Worm (Caenorhabditis elegans) whole organism, young adult: ENCODE data around the gene C14C10.2.
A peak's percentile ranks its signal among the peaks of the same experiment; 100 is the strongest.

Source experiments
- B0019.2 ChIP-seq: fragments of 200-800 bp; sonication (Bioruptor generic); conservative IDR thresholded peaks from 2 replicates; pipeline ENCODE4 v1.3.6; 2022; ENCODE audit warnings: missing genetic modification reagents, missing genetic modification characterization, missing compliant biosample characterization
- F37B4.10 ChIP-seq: fragments of 200-800 bp; sonication (Bioruptor generic); IDR thresholded peaks from 2 replicates; pipeline ENCODE4 v1.3.6; 2022; ENCODE audit warnings: missing genetic modification characterization, missing compliant biosample characterization
- F55B11.4 ChIP-seq: sonication (generic microtip); optimal IDR thresholded peaks from 2 replicates; lab custom pipeline; 2016; ENCODE audit warnings: missing compliant biosample characterization, missing genetic modification characterization, borderline replicate concordance; ENCODE audit not compliant: insufficient read depth
- T26A5.8 ChIP-seq: sonication (generic microtip); optimal IDR thresholded peaks from 2 replicates; lab custom pipeline; 2016; ENCODE audit warnings: missing genetic modification characterization, missing compliant biosample characterization
- Y53F4B.3 ChIP-seq: fragments of 200-800 bp; sonication (Bioruptor generic); IDR thresholded peaks from 2 replicates; pipeline ENCODE4 v1.3.6; 2022; ENCODE audit warnings: missing genetic modification reagents, missing genetic modification characterization, missing compliant biosample characterization
- Y56A3A.18 ChIP-seq: fragments of 200-800 bp; sonication (Bioruptor generic); IDR thresholded peaks from 2 replicates; pipeline ENCODE4 v1.3.6; 2022; ENCODE audit warnings: missing genetic modification reagents, missing genetic modification characterization, missing compliant biosample characterization
- atf-7 ChIP-seq: sonication (generic microtip); optimal IDR thresholded peaks from 2 replicates; lab custom pipeline; 2017; ENCODE audit warnings: mild to moderate bottlenecking, missing genetic modification characterization, missing compliant biosample characterization
- ceh-27 ChIP-seq: fragments of 200-800 bp; sonication (Bioruptor generic); optimal IDR thresholded peaks from 2 replicates; lab custom pipeline; 2018; ENCODE audit warnings: mild to moderate bottlenecking, missing genetic modification characterization, moderate library complexity, missing compliant biosample characterization
- efl-1 ChIP-seq: fragments of 150-350 bp; optimal IDR thresholded peaks from 2 replicates; lab custom pipeline; 2014; ENCODE audit warnings: missing biosample characterization, missing genetic modification reagents, missing genetic modification characterization
- egrh-3 ChIP-seq: fragments of 200-800 bp; sonication (Bioruptor generic); IDR thresholded peaks from 2 replicates; pipeline ENCODE4 v1.3.6; 2022; ENCODE audit warnings: missing genetic modification reagents, missing genetic modification characterization, missing compliant biosample characterization
- ekl-4 ChIP-seq: fragments of 200-800 bp; sonication (Bioruptor generic); IDR thresholded peaks from 2 replicates; pipeline ENCODE4 v1.3.6; 2022; ENCODE audit warnings: missing genetic modification reagents, missing genetic modification characterization, missing compliant biosample characterization
- fkh-3 ChIP-seq: sonication (generic microtip); optimal IDR thresholded peaks from 2 replicates; lab custom pipeline; 2016; ENCODE audit warnings: mild to moderate bottlenecking, missing genetic modification characterization, missing compliant biosample characterization
- hrde-1 ChIP-seq: sonication (generic microtip); optimal IDR thresholded peaks from 2 replicates; lab custom pipeline; 2016; ENCODE audit warnings: missing genetic modification characterization, mild to moderate bottlenecking, missing compliant biosample characterization, moderate library complexity, missing genotype, missing genetic modification reagents, borderline replicate concordance
- lag-1 ChIP-seq: fragments of 200-800 bp; sonication (Bioruptor generic); IDR thresholded peaks from 2 replicates; pipeline ENCODE4 v1.3.6; 2022; ENCODE audit warnings: missing genetic modification reagents, missing genetic modification characterization, missing compliant biosample characterization
- lin-40 ChIP-seq: sonication (generic microtip); optimal IDR thresholded peaks from 2 replicates; lab custom pipeline; 2016; ENCODE audit warnings: missing genetic modification characterization, mild to moderate bottlenecking, missing compliant biosample characterization, missing genotype, missing genetic modification reagents
- madf-10 ChIP-seq: sonication (generic microtip); optimal IDR thresholded peaks from 2 replicates; lab custom pipeline; 2016; ENCODE audit warnings: mild to moderate bottlenecking, missing genetic modification characterization, missing compliant biosample characterization
- mel-28 ChIP-seq: sonication (generic microtip); optimal IDR thresholded peaks from 2 replicates; lab custom pipeline; 2016; ENCODE audit warnings: borderline replicate concordance, mild to moderate bottlenecking, missing genetic modification characterization, missing compliant biosample characterization
- nhr-179 ChIP-seq: sonication (generic microtip); optimal IDR thresholded peaks from 2 replicates; lab custom pipeline; 2016; ENCODE audit warnings: mild to moderate bottlenecking, missing genetic modification characterization, missing compliant biosample characterization
- pbrm-1 ChIP-seq: fragments of 200-800 bp; sonication (Bioruptor generic); IDR thresholded peaks from 2 replicates; pipeline ENCODE4 v1.3.6; 2022; ENCODE audit warnings: missing genetic modification reagents, missing genetic modification characterization, missing compliant biosample characterization
- rpc-1 ChIP-seq, 2 experiments: fragments of 150-350 bp in 1 of 2; sonication (generic microtip) in 1 of 2; optimal IDR thresholded peaks; 2 replicates each; lab custom pipeline; 2014 to 2018; ENCODE audit warnings: missing biosample characterization in 1 of 2, missing genetic modification characterization in 1 of 2, missing genetic modification reagents in 1 of 2, missing genotype in 1 of 2
- sea-2 ChIP-seq: fragments of 200-800 bp; sonication (Bioruptor generic); IDR thresholded peaks from 2 replicates; pipeline ENCODE4 v1.3.6; 2022; ENCODE audit warnings: missing genetic modification characterization, missing compliant biosample characterization
- snpc-1.3 ChIP-seq: sonication (generic microtip); optimal IDR thresholded peaks from 2 replicates; lab custom pipeline; 2017; ENCODE audit warnings: missing genetic modification characterization, mild to moderate bottlenecking, missing compliant biosample characterization, antibody characterized with exemption, moderate library complexity, missing genotype, missing genetic modification reagents; ENCODE audit not compliant: insufficient read depth
- snpc-3.4 ChIP-seq: sonication (generic microtip); optimal IDR thresholded peaks from 2 replicates; lab custom pipeline; 2017; ENCODE audit warnings: missing genetic modification characterization, mild to moderate bottlenecking, missing compliant biosample characterization, antibody characterized with exemption, moderate library complexity, missing genotype, missing genetic modification reagents
- somi-1 ChIP-seq: fragments of 200-800 bp; sonication (Bioruptor generic); optimal IDR thresholded peaks from 2 replicates; lab custom pipeline; 2018; ENCODE audit warnings: mild to moderate bottlenecking, missing genetic modification characterization, missing compliant biosample characterization
- tbp1 ChIP-seq: fragments of 200-800 bp; sonication (Bioruptor generic); optimal IDR thresholded peaks from 2 replicates; lab custom pipeline; 2018; ENCODE audit warnings: mild to moderate bottlenecking, missing genetic modification characterization, missing compliant biosample characterization
- tbx-9 ChIP-seq: sonication (generic microtip); optimal IDR thresholded peaks from 2 replicates; lab custom pipeline; 2016; ENCODE audit warnings: borderline replicate concordance, missing genetic modification characterization, inconsistent platforms, missing compliant biosample characterization
- unc-130 ChIP-seq: sonication (generic microtip); optimal IDR thresholded peaks from 2 replicates; lab custom pipeline; 2016; ENCODE audit warnings: missing genetic modification reagents, missing genetic modification characterization, missing compliant biosample characterization
- ztf-26 ChIP-seq: sonication (generic microtip); optimal IDR thresholded peaks from 2 replicates; lab custom pipeline; 2017; ENCODE audit warnings: missing genetic modification characterization, missing compliant biosample characterization
- ztf-3 ChIP-seq: fragments of 200-800 bp; sonication (Bioruptor generic); optimal IDR thresholded peaks from 2 replicates; lab custom pipeline; 2018; ENCODE audit warnings: mild to moderate bottlenecking, missing genetic modification characterization, missing compliant biosample characterization

C14C10.2 gene

ce11 chrV:12583421-12583820, 8.9 kb downstream of the C14C10.2 start:
- TF ChIP-seq B0019.2 (GFP tag; lab: Robert Waterston, UW) (no peak), rpc-1 (optimal IDR thresholded peaks at IDR 0.05; lab: Kevin White, UChicago) (no peak), rpc-1 (tag; optimal IDR thresholded peaks at IDR 0.05; lab: Kevin White, UChicago) (no peak), T26A5.8 (tag; lab: Kevin White, UChicago) (no peak), ekl-4 (GFP tag; lab: Robert Waterston, UW) (no peak), tbx-9 (no peak), lin-40 (no peak), F37B4.10 (GFP tag; lab: Robert Waterston, UW) (no peak), egrh-3 (GFP tag; lab: Robert Waterston, UW) (no peak), atf-7 (no peak), ceh-27 (no peak), snpc-3.4 (tag; lab: Kevin White, UChicago) (no peak), pbrm-1 (no peak), madf-10 (tag; lab: Kevin White, UChicago) (no peak), hrde-1 (tag; lab: Kevin White, UChicago) (no peak), unc-130 (GFP tag; lab: Kevin White, UChicago) (no peak), ztf-26 (tag; lab: Kevin White, UChicago) (no peak), ztf-3 (GFP tag; lab: Kevin White, UChicago) (no peak), nhr-179 (tag; lab: Kevin White, UChicago) (no peak), F55B11.4 (tag; lab: Kevin White, UChicago) (no peak)
- TF ChIP-seq, all 124 proteins: peak for 0

- TF ChIP-seq nhr-179 (tag; lab: Kevin White, UChicago): no peak
These were observed 13.0 kb downstream of the C14C10.2 start, which contains the start of gene E02A10.3 for ce11 chrV:12579299-12579698. Gene E02A10.3, plus strand, starts transcription at chrV:12579599.

- TF ChIP-seq Y53F4B.3 (GFP tag; lab: Robert Waterston, UW): no peak
- TF ChIP-seq egrh-3 (GFP tag; lab: Robert Waterston, UW): peak; percentile 87
These were observed 15.8 kb downstream of the C14C10.2 start, which contains the start of gene grl-23 for ce11 chrV:12576495-12576947. Gene grl-23, minus strand, starts transcription at chrV:12576897.

ce11 chrV:12575846-12576245, 16.4 kb downstream of the C14C10.2 start:
- TF ChIP-seq T26A5.8 (tag; lab: Kevin White, UChicago) (no peak), sea-2 (GFP tag; lab: Robert Waterston, UW) (0 out of 2 replicates have a peak, but pooled peaks have one; percentile 28), egrh-3 (GFP tag; lab: Robert Waterston, UW) (peak; percentile 97)
- TF ChIP-seq, all 124 proteins: peak for 2

- TF ChIP-seq lin-40: no peak
These were observed 22.0 kb downstream of the C14C10.2 start for ce11 chrV:12570271-12570670.

ce11 chrV:12567850-12568249, 24.4 kb downstream of the C14C10.2 start, which contains the start of gene E02A10.4:
Gene E02A10.4, minus strand, starts transcription at chrV:12567950.
- TF ChIP-seq fkh-3 (tag; lab: Kevin White, UChicago) (no peak), mel-28 (tag; lab: Kevin White, UChicago) (no peak), lag-1 (no peak), somi-1 (GFP tag; lab: Kevin White, UChicago) (no peak), Y56A3A.18 (no peak), efl-1 (GFP tag; lab: Kevin White, UChicago) (no peak), snpc-1.3 (tag; lab: Kevin White, UChicago) (no peak), tbp1 (GFP tag; lab: Kevin White, UChicago) (no peak)
